Fruit fly (Drosophila melanogaster) whole organism: ENCODE measurements around the gene Qsox3.

Source experiments
- CG8478 ChIP-seq: fragments of >200 bp; optimal IDR thresholded peaks from 2 replicates; lab custom pipeline; 2018; ENCODE audit warnings: inconsistent platforms
- Dll ChIP-seq: fragments of >200 bp; optimal IDR thresholded peaks from 2 replicates; lab custom pipeline; 2017
- EcR ChIP-seq, 2 experiments: fragments of >200 bp; optimal IDR thresholded peaks; 2 replicates each; lab custom pipeline; 2017; ENCODE audit warnings: missing biosample characterization in 2 of 2, missing genetic modification characterization in 2 of 2, missing genetic modification reagents in 2 of 2
- pan ChIP-seq: fragments of >200 bp; optimal IDR thresholded peaks from 2 replicates; lab custom pipeline; 2017
- psq ChIP-seq: fragments of >200 bp; optimal IDR thresholded peaks from 2 replicates; lab custom pipeline; 2017
- usp ChIP-seq: fragments of >200 bp; optimal IDR thresholded peaks from 2 replicates; lab custom pipeline; 2017; ENCODE audit warnings: missing biosample characterization, missing genetic modification characterization, mixed read lengths

The Qsox3 gene

DNA sequence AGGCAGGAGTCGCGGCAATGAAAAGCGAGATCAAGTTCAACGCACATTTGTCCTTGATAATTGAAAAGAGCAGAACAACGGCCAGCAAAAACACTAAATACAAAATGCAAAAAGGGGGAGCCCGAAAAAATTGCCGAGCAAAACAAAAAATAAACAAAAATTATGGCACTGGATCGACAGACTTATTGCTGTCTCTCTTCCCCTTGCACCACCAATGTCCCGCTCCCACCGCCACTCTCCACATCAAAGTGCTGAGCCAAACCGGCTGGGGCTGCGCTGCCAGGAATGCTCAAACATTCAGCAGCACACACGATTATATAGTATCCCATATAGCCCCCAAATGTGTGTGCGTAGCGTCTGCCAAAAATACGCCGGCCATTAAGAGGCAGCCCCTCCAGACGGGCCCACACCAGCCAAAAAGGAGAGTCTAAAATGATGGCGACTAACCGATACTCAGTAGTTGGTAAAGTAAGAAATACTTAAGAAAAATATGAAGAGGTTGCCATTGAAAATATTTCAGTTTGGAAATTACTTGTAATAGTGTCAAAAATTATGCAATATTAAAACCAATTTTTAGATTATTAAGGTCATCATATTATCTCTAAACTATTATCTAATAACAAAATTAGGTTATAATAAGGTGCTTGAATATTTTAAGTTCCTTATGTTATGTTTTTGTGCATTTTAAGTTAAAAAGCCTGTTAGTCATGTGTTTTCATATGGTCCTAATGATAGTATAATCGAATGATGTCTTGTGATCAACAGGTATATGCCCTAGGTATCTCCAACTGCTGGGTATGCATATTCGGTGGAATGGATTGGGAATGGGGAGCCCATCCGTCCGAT is 10.0 kb downstream of the Qsox3 start:
- no peak for TF ChIP-seq Dll
- TF ChIP-seq CG8478: no peak
- no peak for TF ChIP-seq usp (GFP tag; lab: Kevin White, UChicago)
- peak in 1 of 2 experiments; percentile 12 for TF ChIP-seq EcR (GFP tag; optimal IDR thresholded peaks at IDR 0.05; lab: Kevin White, UChicago)
- peak; percentile 91 for TF ChIP-seq pan (lab: Kevin White, UChicago)
- no peak for TF ChIP-seq psq (lab: Kevin White, UChicago)

DNA sequence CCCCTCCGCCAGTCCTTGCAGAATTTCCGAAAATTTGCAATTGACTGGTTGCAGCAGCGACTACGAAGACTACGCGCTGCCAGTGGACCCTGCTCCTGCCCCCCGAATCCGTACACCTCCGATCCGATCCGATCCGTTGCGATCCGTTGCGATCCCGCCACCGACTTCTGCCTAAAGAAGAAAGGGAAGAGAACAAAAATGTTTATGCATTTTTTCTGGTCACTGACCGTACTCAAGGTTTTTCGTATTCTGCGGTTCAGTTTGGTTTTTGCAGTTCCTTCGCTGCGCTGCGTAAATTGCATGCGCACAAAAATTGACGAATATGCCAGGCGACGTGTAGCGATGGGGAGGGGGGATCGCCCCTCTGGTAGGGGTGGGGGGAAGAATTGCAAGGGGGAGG is 10.6 kb downstream of the Qsox3 start:
- TF ChIP-seq EcR (GFP tag; optimal IDR thresholded peaks at IDR 0.05; lab: Kevin White, UChicago) (peak in 1 of 2 experiments; percentile 50), CG8478 (no peak), psq (lab: Kevin White, UChicago) (no peak), pan (lab: Kevin White, UChicago) (no peak), usp (GFP tag; lab: Kevin White, UChicago) (no peak), Dll (no peak)

DNA sequence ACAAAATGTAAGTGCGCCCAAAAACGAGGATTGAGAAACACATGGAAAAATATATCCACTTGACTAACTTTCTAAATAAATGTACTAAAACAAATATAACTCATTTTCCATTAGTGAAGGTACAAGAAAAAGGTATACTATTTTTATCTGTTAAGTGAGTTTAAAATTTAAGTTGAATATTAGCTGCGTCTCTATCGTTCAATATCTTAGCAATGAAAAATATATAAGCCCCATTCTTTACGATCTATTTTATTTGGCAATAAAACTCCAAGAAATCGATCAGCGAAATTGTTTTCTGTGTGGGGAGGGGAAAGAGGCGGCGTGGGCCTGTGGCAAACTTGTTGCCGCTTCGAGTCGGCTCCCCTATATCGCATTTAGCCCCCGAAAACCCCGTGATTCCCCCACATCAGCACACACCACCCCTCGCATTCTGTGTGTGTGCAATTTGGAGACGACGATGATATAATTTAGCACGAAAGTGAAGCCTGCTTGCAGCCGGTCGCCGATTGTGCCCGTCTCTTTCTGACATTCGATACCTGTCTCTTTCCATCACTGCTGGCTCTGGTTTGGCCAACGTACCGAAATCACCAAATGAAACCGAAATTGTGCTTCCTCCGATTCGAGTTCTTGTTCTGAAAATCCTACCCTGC is 11.2 kb downstream of the Qsox3 start:
- TF ChIP-seq Dll (peak; percentile 45), psq (lab: Kevin White, UChicago) (no peak), EcR (GFP tag; optimal IDR thresholded peaks at IDR 0.05; lab: Kevin White, UChicago) (peak in 1 of 2 experiments; percentile 29)

DNA sequence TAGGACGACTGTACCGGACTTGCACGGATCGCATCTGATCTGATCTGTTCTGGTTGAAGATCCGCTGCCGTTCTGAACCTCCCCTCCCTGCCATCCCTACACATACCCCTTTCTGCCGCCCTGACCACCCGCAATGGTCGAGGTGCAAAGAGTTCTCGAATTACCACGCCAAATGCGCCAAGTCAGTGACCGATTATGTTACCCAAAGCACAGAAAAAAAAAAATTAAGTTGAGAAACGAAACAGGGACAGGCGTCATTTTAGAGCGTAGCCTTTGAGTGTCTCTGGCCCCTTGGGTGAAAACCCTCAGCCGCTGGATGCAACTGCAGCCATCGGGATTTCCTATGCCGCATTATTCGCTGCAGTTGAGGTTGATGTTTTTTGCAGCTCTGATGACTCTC is 12.1 kb downstream of the Qsox3 start:
- TF ChIP-seq psq (lab: Kevin White, UChicago) (no peak), EcR (GFP tag; optimal IDR thresholded peaks at IDR 0.05; lab: Kevin White, UChicago) (peak in 1 of 2 experiments; percentile 57)

DNA sequence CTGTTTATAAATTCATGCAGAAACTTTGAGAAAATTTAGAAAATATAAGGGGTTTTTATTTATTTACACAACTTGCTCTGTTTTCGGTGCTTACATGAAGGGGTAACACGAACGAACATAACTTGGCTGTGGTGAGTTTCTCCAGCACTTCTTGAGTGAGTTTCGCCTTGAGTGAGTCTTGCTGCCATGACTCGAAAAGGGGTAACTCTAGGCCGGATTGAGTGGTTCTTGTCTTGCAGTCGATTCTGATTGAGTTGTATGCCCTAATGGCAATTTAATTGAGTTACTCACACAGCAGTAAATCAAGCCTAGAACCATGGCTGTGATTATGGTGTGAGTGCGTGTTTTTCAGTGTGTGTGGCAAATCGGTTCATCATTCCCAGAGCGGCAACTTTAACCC is 16.6 kb downstream of the Qsox3 start:
- no peak for TF ChIP-seq pan (lab: Kevin White, UChicago)
- no peak for TF ChIP-seq CG8478
- TF ChIP-seq Dll: no peak
- TF ChIP-seq EcR (GFP tag; optimal IDR thresholded peaks at IDR 0.05; lab: Kevin White, UChicago): no peak

DNA sequence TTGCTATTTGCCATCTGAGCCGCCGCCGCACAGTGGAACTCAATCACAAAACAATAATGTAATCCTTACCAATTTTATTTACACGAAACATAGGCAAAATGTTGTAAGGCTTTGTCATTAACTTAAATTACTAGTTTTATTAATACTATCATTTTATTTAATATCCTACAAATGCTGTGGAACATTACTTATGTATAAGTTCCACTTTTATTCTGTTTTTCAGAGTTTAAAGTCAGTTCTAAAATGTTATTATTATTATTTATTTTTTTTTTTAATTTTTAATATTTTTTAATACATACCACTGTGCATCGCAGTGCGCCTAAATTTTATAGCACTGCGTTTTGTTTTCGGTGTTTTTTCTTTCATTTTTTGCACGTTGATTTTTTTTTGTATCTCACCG is 19.7 kb downstream of the Qsox3 start:
- TF ChIP-seq Dll: no peak
- TF ChIP-seq CG8478: no peak
- TF ChIP-seq EcR (GFP tag; optimal IDR thresholded peaks at IDR 0.05; lab: Kevin White, UChicago): no peak
- TF ChIP-seq psq (lab: Kevin White, UChicago): no peak
- TF ChIP-seq pan (lab: Kevin White, UChicago): no peak
- TF ChIP-seq usp (GFP tag; lab: Kevin White, UChicago): no peak

DNA sequence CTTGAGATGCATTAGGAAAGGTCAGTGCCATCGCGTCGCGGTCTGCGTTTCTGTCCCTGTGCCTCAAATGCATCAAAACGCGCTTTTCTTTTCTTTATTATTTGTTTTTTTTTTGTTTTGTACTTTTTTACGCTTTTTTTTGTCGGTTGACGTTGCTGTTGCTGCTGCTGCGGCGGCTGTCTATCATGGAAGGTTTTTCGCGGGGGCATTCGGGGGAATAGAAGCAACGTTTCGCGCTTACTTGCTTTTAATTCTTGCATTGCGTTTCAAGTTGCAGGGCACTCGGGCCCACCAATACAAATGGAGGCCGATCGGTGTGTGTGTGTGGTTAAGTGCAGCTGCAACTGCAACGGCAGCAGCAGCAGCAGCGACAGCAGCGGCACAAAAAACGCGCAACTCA is 22.3 kb downstream of the Qsox3 start:
- no peak for TF ChIP-seq CG8478
- TF ChIP-seq usp (GFP tag; lab: Kevin White, UChicago): no peak
- no peak for TF ChIP-seq Dll
- TF ChIP-seq EcR (GFP tag; optimal IDR thresholded peaks at IDR 0.05; lab: Kevin White, UChicago): no peak
- no peak for TF ChIP-seq psq (lab: Kevin White, UChicago)
- TF ChIP-seq pan (lab: Kevin White, UChicago): no peak

DNA sequence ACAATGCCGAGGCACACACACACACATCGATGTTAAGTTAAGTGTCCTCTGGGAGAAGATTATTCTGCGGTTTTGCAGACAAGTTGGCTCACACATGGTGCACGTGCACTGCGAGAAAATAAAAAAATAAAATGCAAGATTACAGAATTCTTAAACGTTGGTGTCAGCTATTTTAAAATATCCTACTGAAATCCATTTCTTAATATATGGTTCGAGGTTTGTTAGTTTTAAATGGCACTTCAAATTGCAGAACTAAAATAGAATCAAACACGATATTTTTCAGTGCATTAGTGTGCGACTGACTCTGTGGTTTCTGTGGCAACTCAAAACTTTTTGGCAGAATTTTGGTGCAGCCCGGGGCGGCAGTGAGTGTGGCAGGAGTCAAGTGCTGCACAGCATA is 23.6 kb downstream of the Qsox3 start:
- TF ChIP-seq Dll (no peak), EcR (GFP tag; optimal IDR thresholded peaks at IDR 0.05; lab: Kevin White, UChicago) (no peak), psq (lab: Kevin White, UChicago) (no peak), CG8478 (no peak), pan (lab: Kevin White, UChicago) (no peak), usp (GFP tag; lab: Kevin White, UChicago) (no peak)

DNA sequence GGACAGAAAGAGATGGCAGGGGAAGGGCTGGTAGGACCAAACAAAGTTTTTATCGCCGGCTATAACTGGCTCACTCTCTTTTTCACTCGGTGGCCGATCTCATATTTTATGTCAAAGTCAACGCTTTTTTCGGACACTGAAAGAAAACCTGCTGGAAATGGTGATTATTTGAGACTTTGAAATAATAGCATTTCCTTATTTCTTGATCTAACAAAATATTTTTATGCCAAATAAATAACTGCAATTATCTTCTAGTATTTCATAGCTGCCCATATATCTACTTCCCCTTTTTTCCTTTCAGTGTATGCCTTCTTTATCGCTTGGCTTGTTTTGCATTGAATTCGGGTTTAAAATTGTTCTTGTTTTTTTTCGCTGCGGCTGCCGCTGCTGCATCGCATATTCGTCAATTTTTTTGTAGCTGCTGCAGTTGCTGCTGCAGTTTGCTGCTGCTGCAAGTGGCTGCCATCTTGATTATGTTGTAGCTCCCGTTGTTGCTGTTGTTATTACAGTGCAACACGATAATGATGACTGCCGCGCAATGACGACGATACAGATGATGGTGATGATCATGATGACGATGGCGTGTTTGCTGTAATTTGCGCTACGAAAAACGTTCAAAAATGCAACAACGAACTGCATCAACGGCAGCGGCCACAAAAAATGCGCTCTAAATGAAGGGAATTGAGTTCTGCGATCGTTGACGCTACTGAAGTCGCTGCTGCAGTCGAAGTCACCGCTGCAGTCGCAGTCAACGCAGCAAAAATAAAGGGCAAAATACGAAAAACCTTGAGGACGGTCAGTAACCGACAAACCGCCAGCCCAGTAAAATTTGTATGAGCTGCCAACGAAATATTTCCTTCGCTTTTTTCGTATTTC is 25.7 kb downstream of the Qsox3 start:
- TF ChIP-seq CG8478: no peak
- TF ChIP-seq usp (GFP tag; lab: Kevin White, UChicago): no peak
- no peak for TF ChIP-seq pan (lab: Kevin White, UChicago)
- TF ChIP-seq Dll: no peak
- TF ChIP-seq EcR (GFP tag; optimal IDR thresholded peaks at IDR 0.05; lab: Kevin White, UChicago): no peak
- no peak for TF ChIP-seq psq (lab: Kevin White, UChicago)

DNA sequence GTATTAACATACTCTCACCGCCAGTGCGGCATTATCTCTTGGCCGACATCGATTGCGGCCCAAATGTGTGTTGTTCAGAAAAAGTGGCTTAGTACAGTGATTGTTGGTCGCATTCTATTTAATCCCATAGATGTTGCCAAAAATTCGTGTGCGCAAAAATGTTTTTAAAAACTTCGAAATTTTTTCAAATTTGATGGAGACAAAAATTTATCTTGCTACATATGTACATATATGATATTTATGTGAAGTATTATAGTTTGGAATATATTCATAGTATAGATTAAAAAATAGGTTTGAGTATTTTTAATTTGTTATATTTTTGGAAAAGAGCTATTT is 26.3 kb downstream of the Qsox3 start:
- TF ChIP-seq usp (GFP tag; lab: Kevin White, UChicago) (no peak), psq (lab: Kevin White, UChicago) (no peak), pan (lab: Kevin White, UChicago) (no peak), CG8478 (no peak), Dll (no peak), EcR (GFP tag; optimal IDR thresholded peaks at IDR 0.05; lab: Kevin White, UChicago) (no peak)

DNA sequence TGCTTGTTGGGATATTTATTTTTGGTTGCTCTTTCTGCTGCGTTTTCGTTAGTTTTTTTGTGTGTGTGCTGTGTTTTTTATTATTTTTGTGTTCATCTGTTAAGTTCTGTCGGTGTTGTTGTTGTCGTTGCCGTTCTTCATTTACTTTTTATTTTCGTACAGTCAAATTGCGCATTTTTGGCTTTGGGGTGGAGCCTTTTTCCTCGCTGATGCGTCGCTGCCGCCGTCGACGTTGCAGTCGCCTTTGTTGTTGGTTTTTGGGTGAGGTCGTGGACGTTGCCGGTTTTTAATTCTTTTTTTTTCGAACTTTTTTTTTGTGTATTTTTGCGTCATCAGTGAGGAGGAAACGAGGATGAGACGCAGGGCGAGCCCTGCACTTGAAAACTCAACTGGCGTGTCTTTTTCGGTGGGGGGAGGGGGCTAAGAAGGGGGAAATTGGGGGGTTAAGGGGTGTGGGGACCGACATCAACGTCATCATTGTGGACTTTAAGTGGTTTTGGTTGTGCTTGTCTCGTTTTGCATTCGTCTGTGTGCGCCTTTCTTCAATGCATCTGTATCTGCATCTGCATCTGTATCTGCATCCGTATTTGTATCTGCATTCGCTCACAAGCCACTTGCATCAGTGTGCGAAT is 27.0 kb downstream of the Qsox3 start:
- TF ChIP-seq pan (lab: Kevin White, UChicago) (no peak), Dll (no peak), EcR (GFP tag; optimal IDR thresholded peaks at IDR 0.05; lab: Kevin White, UChicago) (no peak), CG8478 (no peak), usp (GFP tag; lab: Kevin White, UChicago) (no peak), psq (lab: Kevin White, UChicago) (no peak)
